Worm (Caenorhabditis elegans) whole organism, L4/young adult: ENCODE data around the gene C14C11.7.

Experiments
- W03F9.2 ChIP-seq: fragments of 150-350 bp; optimal IDR thresholded peaks from 2 replicates; lab custom pipeline; 2014; ENCODE audit warnings: missing biosample characterization, missing genetic modification characterization
- dao-5 ChIP-seq: sonication (generic microtip); optimal IDR thresholded peaks from 2 replicates; lab custom pipeline; 2016; ENCODE audit warnings: missing genotype, missing genetic modification characterization, moderate library complexity, missing compliant biosample characterization
- him-1 ChIP-seq: sonication (generic microtip); optimal IDR thresholded peaks from 2 replicates; lab custom pipeline; 2016; ENCODE audit warnings: missing genotype, missing genetic modification reagents, missing genetic modification characterization, missing compliant biosample characterization

C14C11.7 gene

DNA sequence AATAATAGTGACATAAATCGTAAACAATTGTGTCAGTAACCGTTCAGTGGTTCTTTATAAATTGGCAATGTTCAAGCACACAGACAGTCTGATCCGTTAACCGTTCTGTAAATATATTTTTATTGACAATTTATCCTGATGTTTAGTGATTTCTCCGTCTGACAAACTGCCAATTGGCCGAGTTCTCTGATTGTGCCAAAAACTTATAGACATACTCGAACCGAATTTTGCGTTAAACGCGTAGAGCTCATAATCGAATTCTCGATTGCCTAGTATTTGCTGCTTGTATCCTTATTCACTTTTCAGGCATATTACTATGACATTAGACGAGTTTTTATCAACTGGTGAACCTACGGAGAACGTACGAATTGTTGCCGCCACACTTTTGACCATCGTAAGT is 21.7 kb downstream of the C14C11.7 start, which contains the start of gene srx-117:
TSS of gene srx-117 (plus strand) at position 301 of the 400 bp plus-strand sequence.
- TF ChIP-seq W03F9.2 (tag; lab: Kevin White, UChicago) (no peak), dao-5 (no peak), him-1 (tag; lab: Kevin White, UChicago) (no peak)

DNA sequence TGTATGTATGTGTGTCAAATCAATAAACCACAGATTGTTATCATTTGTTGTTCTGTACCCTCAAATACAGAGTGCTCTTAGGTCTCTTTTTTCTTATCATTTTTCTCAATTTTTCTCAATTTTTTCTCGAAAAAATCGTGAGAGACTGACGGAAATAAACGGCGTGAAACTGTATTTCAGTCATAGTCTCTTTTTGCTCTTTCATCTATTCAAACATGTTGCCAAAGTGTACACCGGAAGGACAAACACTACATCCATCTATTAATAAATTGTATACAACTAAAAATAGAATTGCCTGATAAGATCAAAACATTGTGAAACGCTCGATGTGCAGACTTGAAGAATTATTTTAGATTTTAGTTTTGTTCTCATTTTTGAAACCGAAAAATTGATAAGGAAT is 31.4 kb downstream of the C14C11.7 start:
- TF ChIP-seq dao-5 (no peak), W03F9.2 (tag; lab: Kevin White, UChicago) (no peak), him-1 (tag; lab: Kevin White, UChicago) (no peak)

DNA sequence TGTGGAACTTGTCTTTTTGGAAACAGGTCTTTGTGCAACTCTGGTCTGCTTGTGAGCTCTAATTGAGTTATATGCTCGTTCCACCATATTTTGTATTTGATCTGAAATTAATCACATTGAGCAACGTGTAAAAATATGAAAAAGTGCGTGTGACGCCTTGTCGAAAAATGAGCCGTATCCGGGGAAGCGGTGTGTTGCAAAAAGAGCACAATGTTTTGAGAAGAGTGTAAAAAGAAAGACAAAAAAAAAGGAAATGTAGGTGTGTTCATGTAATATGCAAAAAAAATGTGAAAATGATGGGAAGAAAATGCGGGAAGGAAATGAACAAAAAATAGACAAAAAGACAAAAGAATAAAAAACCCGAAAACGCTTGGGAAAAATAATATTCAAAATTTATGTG is 35.1 kb downstream of the C14C11.7 start, which contains the start of gene acy-4:
TSS of gene acy-4 (minus strand) at position 101 of the 400 bp plus-strand sequence.
- no peak for TF ChIP-seq him-1 (tag; lab: Kevin White, UChicago)
- TF ChIP-seq W03F9.2 (tag; lab: Kevin White, UChicago), result no peak
- no peak for TF ChIP-seq dao-5

DNA sequence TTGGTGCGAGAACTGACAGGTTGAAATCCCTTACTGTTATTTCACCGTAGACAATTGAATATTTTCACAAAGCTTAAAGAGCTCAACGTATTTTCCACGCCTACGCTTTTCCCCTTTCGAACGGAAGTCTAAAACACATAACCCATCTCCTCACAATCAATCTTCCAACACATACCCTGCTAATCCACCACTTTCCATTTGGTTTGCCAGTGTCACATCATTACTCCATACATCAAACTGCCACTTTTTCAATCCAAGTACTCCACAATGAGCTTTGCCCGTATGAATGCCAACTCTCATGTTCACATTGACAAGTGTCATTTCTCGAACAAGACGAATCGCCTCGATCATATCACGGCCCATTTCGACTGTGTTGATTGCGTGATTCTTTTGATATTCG is 37.9 kb downstream of the C14C11.7 start:
- TF ChIP-seq dao-5 (no peak), him-1 (tag; lab: Kevin White, UChicago) (no peak), W03F9.2 (tag; lab: Kevin White, UChicago) (no peak)

DNA sequence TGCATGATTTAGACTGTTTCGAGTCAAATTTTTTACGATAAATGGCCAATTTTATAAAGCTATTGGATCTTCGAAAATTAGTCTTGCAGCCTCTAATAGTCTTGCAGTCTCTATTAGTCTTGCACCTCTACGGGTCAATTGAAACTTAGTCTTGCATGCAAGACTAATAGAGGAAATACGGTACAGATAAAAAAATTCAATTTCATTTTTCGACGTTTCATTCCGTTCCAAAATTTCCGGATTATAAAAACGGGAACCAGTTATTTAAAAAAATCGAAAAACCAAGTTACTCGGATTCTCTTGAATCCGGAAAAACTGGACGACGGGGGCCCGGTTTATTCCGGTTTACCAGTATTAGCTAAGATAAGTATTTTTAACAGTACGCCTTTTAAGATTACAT is 44.5 kb downstream of the C14C11.7 start, which contains the start of gene M03E7.1:
TSS of gene M03E7.1 (plus strand) at position 301 of the 400 bp plus-strand sequence.
- TF ChIP-seq dao-5, result no peak
- TF ChIP-seq W03F9.2 (tag; lab: Kevin White, UChicago), result no peak
- TF ChIP-seq him-1 (tag; lab: Kevin White, UChicago), result no peak

DNA sequence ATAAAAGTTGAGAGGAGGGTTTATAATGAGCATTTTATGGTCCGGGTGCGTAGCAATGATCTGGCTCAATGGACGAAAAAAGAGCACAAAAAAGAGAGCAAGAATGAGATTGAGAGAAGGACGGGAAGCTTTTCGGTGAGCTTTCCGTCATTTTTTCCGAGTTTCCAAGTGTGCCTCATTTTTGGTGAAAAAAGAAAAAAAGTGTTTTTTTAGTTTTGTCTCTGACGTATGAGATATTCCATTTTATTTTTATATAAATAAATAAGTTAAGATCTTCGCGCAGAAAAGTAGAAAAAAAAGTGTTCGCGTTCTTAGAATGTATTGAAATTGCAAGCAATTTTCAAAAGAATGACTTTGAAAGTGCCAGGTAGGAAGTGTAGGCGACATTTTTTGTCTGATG is 45.8 kb downstream of the C14C11.7 start, which contains the start of gene memb-2:
TSS of gene memb-2 (minus strand) at position 101 of the 400 bp plus-strand sequence.
- no peak for TF ChIP-seq him-1 (tag; lab: Kevin White, UChicago)
- TF ChIP-seq W03F9.2 (tag; lab: Kevin White, UChicago), result no peak
- no peak for TF ChIP-seq dao-5

DNA sequence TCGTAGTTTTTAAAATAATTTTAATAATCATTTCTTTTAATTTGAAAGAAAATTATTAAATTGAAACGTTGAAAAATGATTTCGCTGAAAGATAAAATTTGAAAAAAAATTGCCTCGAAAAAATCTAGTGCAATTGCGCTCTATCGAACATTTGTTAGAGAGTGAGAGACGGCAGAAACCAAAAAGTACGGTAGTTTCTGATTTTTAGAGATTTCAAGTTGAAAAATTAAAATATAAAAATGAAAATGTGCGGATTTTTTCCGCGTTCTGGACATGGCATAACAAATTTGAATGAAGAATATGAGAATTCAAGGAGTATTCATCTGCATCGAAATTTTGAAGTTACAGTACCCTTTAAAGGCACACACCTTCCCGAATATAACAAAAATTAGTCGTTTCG is 46.5 kb downstream of the C14C11.7 start:
- TF ChIP-seq W03F9.2 (tag; lab: Kevin White, UChicago) (no peak), dao-5 (no peak), him-1 (tag; lab: Kevin White, UChicago) (no peak)

DNA sequence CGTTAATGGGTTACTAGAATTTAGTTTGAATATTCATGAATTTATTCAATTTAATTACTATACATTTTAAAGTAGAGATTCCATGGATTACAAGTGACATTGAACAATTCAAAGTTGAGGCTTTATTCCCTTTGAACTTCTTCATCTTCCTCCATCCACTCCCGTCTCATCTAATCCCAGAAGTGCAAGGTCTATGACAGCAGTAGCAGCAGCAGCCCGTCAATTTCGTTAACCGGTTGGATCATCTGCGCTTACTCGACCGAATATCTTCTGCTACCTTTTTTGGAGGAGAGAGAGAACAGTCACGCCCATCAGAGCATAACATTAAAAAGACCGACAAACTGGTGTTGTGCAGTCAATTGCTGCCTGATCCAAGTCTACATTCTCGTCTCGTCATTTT is 48.6 kb downstream of the C14C11.7 start, which contains the start of gene M03E7.2:
TSS of gene M03E7.2 (plus strand) at position 301 of the 400 bp plus-strand sequence.
- TF ChIP-seq W03F9.2 (tag; lab: Kevin White, UChicago) (no peak), dao-5 (no peak), him-1 (tag; lab: Kevin White, UChicago) (no peak)
